Worm (Caenorhabditis elegans): ENCODE data around the gene srd-19.

- TF ChIP-seq flt-1 (GFP tag; IDR thresholded peaks at IDR 0.05) (no peak), cog-1 (tag; optimal IDR thresholded peaks at IDR 0.05) (no peak), T22C8.4 (GFP tag; IDR thresholded peaks at IDR 0.05) (no peak), ref-1 (GFP tag; conservative IDR thresholded peaks at IDR 0.05) (no peak), ztf-29 (GFP tag; IDR thresholded peaks at IDR 0.05) (no peak)
Observed at ce11 chrV:13407913-13408312, 20.6 kb downstream of the srd-19 start, which contains the start of gene F53F1.3.

Data from whole organism, midembryonic.